Fruit fly (Drosophila melanogaster) whole organism, pupa: ENCODE results near the gene CG14074.
A peak's percentile ranks its signal among the peaks of the same experiment; 100 is the strongest.

Source experiments
- CG10348 ChIP-seq: fragments of 200-800 bp; sonication (Bioruptor generic); IDR thresholded peaks from 2 replicates; pipeline ENCODE4 v1.3.6; 2022; ENCODE audit warnings: missing biosample characterization, missing genetic modification characterization
- CG12605 ChIP-seq: fragments of 200-800 bp; sonication (Bioruptor generic); IDR thresholded peaks from 2 replicates; pipeline ENCODE4 v1.3.6; 2022; ENCODE audit warnings: missing biosample characterization, missing genetic modification characterization
- CG15710 ChIP-seq: fragments of 200-800 bp; sonication (Bioruptor generic); optimal IDR thresholded peaks from 2 replicates; lab custom pipeline; 2018; ENCODE audit warnings: missing biosample characterization, mild to moderate bottlenecking, missing genetic modification characterization, moderate library complexity
- CG32121 ChIP-seq: fragments of 200-800 bp; sonication (Bioruptor generic); IDR thresholded peaks from 2 replicates; pipeline ENCODE4 v1.3.6; 2022; ENCODE audit warnings: missing biosample characterization, missing genetic modification characterization
- CG34367 ChIP-seq: fragments of 200-800 bp; sonication (Bioruptor generic); optimal IDR thresholded peaks from 2 replicates; lab custom pipeline; 2018; ENCODE audit warnings: missing biosample characterization, mild to moderate bottlenecking, missing genetic modification characterization
- CG8159 ChIP-seq: fragments of 200-800 bp; sonication (Bioruptor generic); optimal IDR thresholded peaks from 3 replicates; lab custom pipeline; 2018; ENCODE audit warnings: missing biosample characterization, mild to moderate bottlenecking, missing genetic modification characterization, moderate library complexity
- CG8301 ChIP-seq: fragments of 200-800 bp; sonication (Bioruptor generic); optimal IDR thresholded peaks from 2 replicates; lab custom pipeline; 2018; ENCODE audit warnings: missing biosample characterization, mild to moderate bottlenecking, missing genetic modification characterization
- D1 ChIP-seq: fragments of 200-800 bp; sonication (Bioruptor generic); optimal IDR thresholded peaks from 2 replicates; lab custom pipeline; 2018; ENCODE audit warnings: missing biosample characterization, mild to moderate bottlenecking, missing genetic modification characterization, moderate library complexity
- EcR ChIP-seq: fragments of 200-800 bp; sonication (Bioruptor generic); optimal IDR thresholded peaks from 3 replicates; lab custom pipeline; 2019; ENCODE audit warnings: missing biosample characterization, missing genetic modification characterization, mild to moderate bottlenecking, moderate library complexity, missing genetic modification reagents
- Ets98B ChIP-seq: fragments of 200-800 bp; sonication (Bioruptor generic); IDR thresholded peaks from 2 replicates; pipeline ENCODE4 v1.3.6; 2022; ENCODE audit warnings: missing biosample characterization, missing genetic modification characterization
- Pif1A ChIP-seq: fragments of 200-800 bp; sonication (Bioruptor generic); optimal IDR thresholded peaks from 3 replicates; lab custom pipeline; 2016; ENCODE audit warnings: missing biosample characterization, missing genetic modification characterization
- Snoo ChIP-seq: fragments of 200-800 bp; sonication (Bioruptor generic); optimal IDR thresholded peaks from 3 replicates; lab custom pipeline; 2017; ENCODE audit warnings: missing biosample characterization, mild to moderate bottlenecking, missing genetic modification characterization, inconsistent platforms
- gl ChIP-seq: fragments of 200-800 bp; sonication (Bioruptor generic); optimal IDR thresholded peaks from 2 replicates; lab custom pipeline; 2018; ENCODE audit warnings: missing biosample characterization, mild to moderate bottlenecking, missing genetic modification characterization

- peak; percentile 32; the same call in 1 of the 2 replicates for TF ChIP-seq CG12605 (GFP tag; lab: Robert Waterston, UW)
- peak; percentile 32 for TF ChIP-seq CG34367 (tag; lab: Kevin White, UChicago)
- no peak for TF ChIP-seq EcR
- TF ChIP-seq CG15710 (tag; lab: Kevin White, UChicago), result peak; percentile 65
- no peak for TF ChIP-seq Ets98B (GFP tag; lab: Robert Waterston, UW)
- TF ChIP-seq CG8301 (tag; lab: Kevin White, UChicago), result no peak
- no peak for TF ChIP-seq D1 (tag; lab: Kevin White, UChicago)
- peak; percentile 27; the same call in 1 of the 2 replicates for TF ChIP-seq CG32121 (GFP tag; lab: Robert Waterston, UW)
- TF ChIP-seq Pif1A, result no peak
- peak; percentile 33 for TF ChIP-seq gl (tag; lab: Kevin White, UChicago)
- TF ChIP-seq CG10348, result no peak
- TF ChIP-seq CG8159 (tag; lab: Kevin White, UChicago), result peak; percentile 54
- peak; percentile 51 for TF ChIP-seq Snoo (tag; lab: Kevin White, UChicago)
Measured at dm6 chr3L:18898770-18899278, 32.8 kb downstream of the CG14074 start, which contains the start of gene RpL26.
